Fruit fly (Drosophila melanogaster) whole organism, embryonic: Measurements from ENCODE around the gene CG13891.

Experiments
- CG10209 ChIP-seq: fragments of 200-800 bp; sonication (Bioruptor generic); optimal IDR thresholded peaks from 3 replicates; lab custom pipeline; 2017; ENCODE audit warnings: missing biosample characterization, mild to moderate bottlenecking, missing genetic modification characterization, missing genetic modification reagents
- CG13624 ChIP-seq: fragments of 200-800 bp; sonication (Bioruptor generic); optimal IDR thresholded peaks from 2 replicates; lab custom pipeline; 2016; ENCODE audit warnings: missing biosample characterization, missing genetic modification characterization
- CG14710 ChIP-seq: fragments of 200-800 bp; sonication (Bioruptor generic); optimal IDR thresholded peaks from 3 replicates; lab custom pipeline; 2019; ENCODE audit warnings: missing biosample characterization, mild to moderate bottlenecking, missing genetic modification characterization, moderate library complexity
- CG15514 ChIP-seq: fragments of 200-800 bp; sonication (Bioruptor generic); optimal IDR thresholded peaks from 3 replicates; lab custom pipeline; 2017; ENCODE audit warnings: missing biosample characterization, missing genetic modification characterization, mild to moderate bottlenecking, moderate library complexity, missing genetic modification reagents
- CG1647 ChIP-seq: fragments of 200-800 bp; sonication (Bioruptor generic); optimal IDR thresholded peaks from 3 replicates; lab custom pipeline; 2016; ENCODE audit warnings: missing biosample characterization, missing genetic modification characterization
- CG16863 ChIP-seq: fragments of 200-800 bp; sonication (Bioruptor generic); optimal IDR thresholded peaks from 3 replicates; lab custom pipeline; 2016; ENCODE audit warnings: missing biosample characterization, missing genetic modification characterization
- CG17186 ChIP-seq: fragments of 200-800 bp; sonication (Bioruptor generic); optimal IDR thresholded peaks from 3 replicates; lab custom pipeline; 2017; ENCODE audit warnings: missing biosample characterization, missing genetic modification reagents, missing genetic modification characterization
- CG1792 ChIP-seq: fragments of 200-800 bp; sonication (Bioruptor generic); optimal IDR thresholded peaks from 2 replicates; lab custom pipeline; 2016; ENCODE audit warnings: missing biosample characterization, missing genetic modification characterization
- CG2120 ChIP-seq: fragments of 200-800 bp; sonication (Bioruptor generic); optimal IDR thresholded peaks from 3 replicates; lab custom pipeline; 2016; ENCODE audit warnings: missing biosample characterization, missing genetic modification characterization
- CG3847 ChIP-seq: fragments of 200-800 bp; sonication (Bioruptor generic); IDR thresholded peaks from 2 replicates; pipeline ENCODE4 v1.3.6; 2022; ENCODE audit warnings: missing biosample characterization, missing genetic modification characterization
- CG4404 ChIP-seq: fragments of 200-800 bp; sonication (Bioruptor generic); IDR thresholded peaks from 2 replicates; pipeline ENCODE4 v1.3.6; 2022; ENCODE audit warnings: missing biosample characterization, missing genetic modification characterization
- CG7987 ChIP-seq: fragments of 200-800 bp; sonication (Bioruptor generic); optimal IDR thresholded peaks from 2 replicates; lab custom pipeline; 2018; ENCODE audit warnings: missing biosample characterization, mild to moderate bottlenecking, missing genetic modification characterization, moderate library complexity
- CG8089 ChIP-seq: fragments of 200-800 bp; sonication (Bioruptor generic); optimal IDR thresholded peaks from 3 replicates; lab custom pipeline; 2016; ENCODE audit warnings: missing biosample characterization, missing genetic modification characterization
- CG9817 ChIP-seq: fragments of 200-800 bp; sonication (Bioruptor generic); optimal IDR thresholded peaks from 2 replicates; lab custom pipeline; 2018; ENCODE audit warnings: missing biosample characterization, mild to moderate bottlenecking, missing genetic modification characterization, moderate library complexity
- CkIIα-i1 ChIP-seq: fragments of 200-800 bp; sonication (Bioruptor generic); IDR thresholded peaks from 2 replicates; pipeline ENCODE4 v1.3.6; 2022; ENCODE audit warnings: missing biosample characterization, missing genetic modification characterization
- D19A ChIP-seq: fragments of 200-800 bp; optimal IDR thresholded peaks from 3 replicates; lab custom pipeline; 2019; ENCODE audit warnings: missing biosample characterization, mild to moderate bottlenecking, missing genetic modification characterization, moderate library complexity
- E2f1 ChIP-seq: fragments of 200-800 bp; sonication (Bioruptor generic); IDR thresholded peaks from 2 replicates; pipeline ENCODE4 v1.3.6; 2022; ENCODE audit warnings: missing biosample characterization, missing genetic modification characterization
- GATAe ChIP-seq: fragments of 200-800 bp; sonication (Bioruptor generic); conservative IDR thresholded peaks from 2 replicates; pipeline ENCODE4 v1.3.6; 2022; ENCODE audit warnings: missing biosample characterization, missing genetic modification characterization
- Hand ChIP-seq: fragments of 200-800 bp; sonication (Bioruptor generic); optimal IDR thresholded peaks from 2 replicates; lab custom pipeline; 2017; ENCODE audit warnings: mild to moderate bottlenecking, missing biosample characterization, missing genetic modification reagents, missing genetic modification characterization
- HmgD ChIP-seq: fragments of 200-800 bp; sonication (Bioruptor generic); optimal IDR thresholded peaks from 3 replicates; lab custom pipeline; 2016; ENCODE audit warnings: missing biosample characterization, missing genetic modification characterization
- Lpt ChIP-seq: fragments of >200 bp; optimal IDR thresholded peaks from 2 replicates; lab custom pipeline; 2018; ENCODE audit warnings: missing biosample characterization, missing genetic modification characterization
- Max ChIP-seq: fragments of 200-800 bp; sonication (Bioruptor generic); optimal IDR thresholded peaks from 2 replicates; lab custom pipeline; 2016; ENCODE audit warnings: missing biosample characterization, mild to moderate bottlenecking, missing genetic modification characterization
- Med ChIP-seq: fragments of 200-800 bp; sonication (Bioruptor generic); peaks from one replicate; lab custom pipeline; 2016; ENCODE audit warnings: missing biosample characterization, missing genetic modification characterization, mild to moderate bottlenecking, inconsistent platforms, moderate library complexity
- Pdp1 ChIP-seq, 2 experiments: fragments of 200-800 bp; sonication (Bioruptor generic); optimal IDR thresholded peaks; 3 replicates each; lab custom pipeline; 2016; ENCODE audit warnings: missing biosample characterization in 2 of 2, missing genetic modification characterization in 2 of 2, mild to moderate bottlenecking in 1 of 2, moderate library complexity in 1 of 2
- Poxn ChIP-seq: fragments of 200-800 bp; sonication (Bioruptor generic); IDR thresholded peaks from 2 replicates; pipeline ENCODE4 v1.3.6; 2022; ENCODE audit warnings: missing biosample characterization, missing genetic modification characterization
- Sry-β ChIP-seq: fragments of 200-800 bp; sonication (Bioruptor generic); optimal IDR thresholded peaks from 2 replicates; lab custom pipeline; 2018; ENCODE audit warnings: missing biosample characterization, mild to moderate bottlenecking, missing genetic modification characterization, moderate library complexity
- Taf1 ChIP-seq: fragments of 200-800 bp; sonication (Bioruptor generic); IDR thresholded peaks from 2 replicates; pipeline ENCODE4 v1.3.6; 2022; ENCODE audit warnings: missing biosample characterization, missing genetic modification characterization
- Tbp ChIP-seq: fragments of >200 bp; optimal IDR thresholded peaks from 2 replicates; lab custom pipeline; 2018; ENCODE audit warnings: missing biosample characterization, missing genetic modification characterization
- Xbp1 ChIP-seq: fragments of 200-800 bp; sonication (Bioruptor generic); optimal IDR thresholded peaks from 3 replicates; lab custom pipeline; 2016; ENCODE audit warnings: missing biosample characterization, mild to moderate bottlenecking, missing genetic modification characterization
- YL-1 ChIP-seq: fragments of 200-800 bp; sonication (Bioruptor generic); optimal IDR thresholded peaks from 3 replicates; lab custom pipeline; 2017; ENCODE audit warnings: missing biosample characterization, mild to moderate bottlenecking, missing genetic modification characterization
- bcd ChIP-seq: fragments of 200-800 bp; sonication (Bioruptor generic); optimal IDR thresholded peaks from 2 replicates; lab custom pipeline; 2017; ENCODE audit warnings: missing biosample characterization, mild to moderate bottlenecking, missing genetic modification characterization
- br ChIP-seq: fragments of >200 bp; optimal IDR thresholded peaks from 2 replicates; lab custom pipeline; 2017
- bsh ChIP-seq, 2 experiments: fragments of 200-800 bp; sonication (Bioruptor generic); optimal IDR thresholded peaks; 2 replicates each; lab custom pipeline; 2017 to 2018; ENCODE audit warnings: mild to moderate bottlenecking in 2 of 2, missing biosample characterization in 2 of 2, missing genetic modification characterization in 2 of 2, moderate library complexity in 1 of 2
- dmrt99B ChIP-seq: fragments of 200-800 bp; sonication (Bioruptor generic); optimal IDR thresholded peaks from 2 replicates; lab custom pipeline; 2018; ENCODE audit warnings: missing biosample characterization, mild to moderate bottlenecking, missing genetic modification characterization, moderate library complexity
- ems ChIP-seq: fragments of 200-800 bp; sonication (Bioruptor generic); optimal IDR thresholded peaks from 3 replicates; lab custom pipeline; 2016; ENCODE audit warnings: missing biosample characterization, missing genetic modification characterization
- fu2 ChIP-seq: fragments of 200-800 bp; sonication (Bioruptor generic); optimal IDR thresholded peaks from 2 replicates; lab custom pipeline; 2016; ENCODE audit warnings: missing biosample characterization, missing genetic modification characterization
- hbn ChIP-seq: fragments of 200-800 bp; sonication (Bioruptor generic); IDR thresholded peaks from 2 replicates; pipeline ENCODE4 v1.3.6; 2022; ENCODE audit warnings: missing biosample characterization, missing genetic modification characterization; ENCODE audit not compliant: partially characterized antibody
- her ChIP-seq: fragments of 200-800 bp; sonication (Bioruptor generic); optimal IDR thresholded peaks from 2 replicates; lab custom pipeline; 2016; ENCODE audit warnings: missing biosample characterization, missing genetic modification characterization
- ind ChIP-seq: fragments of 200-800 bp; sonication (Bioruptor generic); optimal IDR thresholded peaks from 3 replicates; lab custom pipeline; 2016; ENCODE audit warnings: missing biosample characterization, missing genetic modification characterization
- lbe ChIP-seq: fragments of 200-800 bp; sonication (Bioruptor generic); optimal IDR thresholded peaks from 2 replicates; lab custom pipeline; 2016; ENCODE audit warnings: missing biosample characterization, mild to moderate bottlenecking, missing genetic modification characterization
- lilli ChIP-seq: fragments of 200-800 bp; sonication (Bioruptor generic); optimal IDR thresholded peaks from 3 replicates; lab custom pipeline; 2016; ENCODE audit warnings: missing biosample characterization, missing genetic modification characterization
- mirr ChIP-seq: fragments of 200-800 bp; sonication (Bioruptor generic); optimal IDR thresholded peaks from 3 replicates; lab custom pipeline; 2018; ENCODE audit warnings: missing biosample characterization, mild to moderate bottlenecking, missing genetic modification characterization
- nerfin-2 ChIP-seq: fragments of 200-800 bp; sonication (Bioruptor generic); IDR thresholded peaks from 2 replicates; pipeline ENCODE4 v1.3.6; 2022; ENCODE audit warnings: missing biosample characterization, missing genetic modification characterization; ENCODE audit not compliant: partially characterized antibody
- onecut ChIP-seq: fragments of 200-800 bp; sonication (Bioruptor generic); IDR thresholded peaks from 2 replicates; pipeline ENCODE4 v1.3.6; 2022; ENCODE audit warnings: missing biosample characterization, missing genetic modification characterization
- p53 ChIP-seq: fragments of 200-800 bp; sonication (Bioruptor generic); optimal IDR thresholded peaks from 2 replicates; lab custom pipeline; 2016; ENCODE audit warnings: missing biosample characterization, missing genetic modification characterization
- ro ChIP-seq: fragments of 200-800 bp; sonication (Bioruptor generic); IDR thresholded peaks from 2 replicates; pipeline ENCODE4 v1.3.6; 2022; ENCODE audit warnings: missing biosample characterization, missing genetic modification characterization
- row ChIP-seq: fragments of 200-800 bp; sonication (Bioruptor generic); IDR thresholded peaks from 3 replicates; pipeline ENCODE4 v1.3.6; 2022; ENCODE audit warnings: missing biosample characterization, missing genetic modification characterization
- run ChIP-seq: fragments of 200-800 bp; sonication (Bioruptor generic); optimal IDR thresholded peaks from 3 replicates; lab custom pipeline; 2018; ENCODE audit warnings: missing biosample characterization, mild to moderate bottlenecking, missing genetic modification characterization
- sob ChIP-seq: fragments of 200-800 bp; sonication (Bioruptor generic); IDR thresholded peaks from 2 replicates; pipeline ENCODE4 v1.3.6; 2022; ENCODE audit warnings: missing biosample characterization, missing genetic modification characterization
- ssp ChIP-seq: fragments of 200-800 bp; sonication (Bioruptor generic); IDR thresholded peaks from 2 replicates; pipeline ENCODE4 v1.3.6; 2022; ENCODE audit warnings: missing biosample characterization, missing genetic modification characterization
- twi ChIP-seq: fragments of 200-800 bp; optimal IDR thresholded peaks from 2 replicates; lab custom pipeline; 2019; ENCODE audit warnings: missing biosample characterization, mild to moderate bottlenecking, missing genetic modification characterization, moderate library complexity
- z ChIP-seq: fragments of 200-800 bp; sonication (Bioruptor generic); IDR thresholded peaks from 3 replicates; pipeline ENCODE4 v1.3.6; 2022; ENCODE audit warnings: missing biosample characterization, missing genetic modification characterization

Gene CG13891

dm6 chr3L:440249-440648, 6.5 kb upstream of the CG13891 start (continued):
- TF ChIP-seq ems (GFP tag; lab: Kevin White, UChicago) (no peak), her (GFP tag; lab: Kevin White, UChicago) (peak; percentile 9), nerfin-2 (GFP tag; lab: Robert Waterston, UW) (no peak), lbe (GFP tag; lab: Kevin White, UChicago) (no peak), CG7987 (GFP tag; lab: Kevin White, UChicago) (peak; percentile 92), Poxn (no peak), CkIIα-i1 (GFP tag; lab: Robert Waterston, UW) (no peak), Tbp (GFP tag; lab: Kevin White, UChicago) (no peak), mirr (peak; percentile 96), lilli (GFP tag; lab: Kevin White, UChicago) (no peak), ind (no peak), CG2120 (GFP tag; lab: Kevin White, UChicago) (peak; percentile 21), z (GFP tag; lab: Robert Waterston, UW) (no peak), p53 (no peak), CG4404 (GFP tag; lab: Robert Waterston, UW) (no peak), CG15514 (GFP tag; lab: Kevin White, UChicago) (peak; percentile 48), GATAe (GFP tag; lab: Robert Waterston, UW) (no peak), row (GFP tag; lab: Robert Waterston, UW) (no peak), CG17186 (GFP tag; lab: Kevin White, UChicago) (peak; percentile 41), CG10209 (GFP tag; lab: Kevin White, UChicago) (peak; percentile 3), YL-1 (GFP tag; lab: Kevin White, UChicago) (peak; percentile 41), ssp (GFP tag; lab: Robert Waterston, UW) (no peak), D19A (peak; percentile 6), Sry-β (GFP tag; lab: Kevin White, UChicago) (peak; percentile 35), CG1647 (GFP tag; lab: Kevin White, UChicago) (no peak), CG9817 (tag; lab: Kevin White, UChicago) (peak; percentile 44), twi (no peak), Max (GFP tag; lab: Kevin White, UChicago) (no peak), run (tag; lab: Kevin White, UChicago) (peak; percentile 64), CG13624 (GFP tag; lab: Kevin White, UChicago) (no peak), Med (GFP tag; lab: Kevin White, UChicago) (peak; percentile 90), hbn (GFP tag; lab: Robert Waterston, UW) (no peak), bcd (GFP tag; lab: Kevin White, UChicago) (peak; percentile 14), E2f1 (GFP tag; lab: Robert Waterston, UW) (no peak), Taf1 (GFP tag; lab: Robert Waterston, UW) (no peak), CG1792 (GFP tag; lab: Kevin White, UChicago) (no peak), ro (GFP tag; lab: Robert Waterston, UW) (no peak), HmgD (no peak), CG14710 (tag; lab: Kevin White, UChicago) (peak; percentile 40), dmrt99B (peak; percentile 65), onecut (peak; percentile 72), CG8089 (GFP tag; lab: Kevin White, UChicago) (peak; percentile 33), CG16863 (GFP tag; lab: Kevin White, UChicago) (peak; percentile 8), bsh (GFP tag; optimal IDR thresholded peaks at IDR 0.05; lab: Kevin White, UChicago) (peak; percentile 6 to 62), Xbp1 (GFP tag; lab: Kevin White, UChicago) (peak; percentile 2), Hand (GFP tag; lab: Kevin White, UChicago) (peak; percentile 18), fu2 (GFP tag; lab: Kevin White, UChicago) (no peak), CG3847 (GFP tag; lab: Robert Waterston, UW) (0 out of 2 replicates have a peak, but pooled peaks have one; percentile 4), Pdp1 (GFP tag; optimal IDR thresholded peaks at IDR 0.05; lab: Kevin White, UChicago) (peak; percentile 9 to 40), Lpt (GFP tag; lab: Kevin White, UChicago) (no peak), br (lab: Kevin White, UChicago) (no peak), sob (GFP tag; lab: Robert Waterston, UW) (no peak)
